Fruit fly (Drosophila melanogaster) whole organism, embryonic: ENCODE data around the gene HemK2.

Experiments used
- Asciz ChIP-seq: fragments of 200-800 bp; sonication (Bioruptor generic); optimal IDR thresholded peaks from 2 replicates; lab custom pipeline; 2017; ENCODE audit warnings: missing biosample characterization, mild to moderate bottlenecking, missing genetic modification characterization, missing genetic modification reagents
- Bgb ChIP-seq: fragments of 200-800 bp; sonication (Bioruptor generic); IDR thresholded peaks from 2 replicates; pipeline ENCODE4 v1.3.6; 2022; ENCODE audit warnings: missing biosample characterization, missing genetic modification characterization; ENCODE audit not compliant: partially characterized antibody
- CG10209 ChIP-seq: fragments of 200-800 bp; sonication (Bioruptor generic); optimal IDR thresholded peaks from 3 replicates; lab custom pipeline; 2017; ENCODE audit warnings: missing biosample characterization, mild to moderate bottlenecking, missing genetic modification characterization, missing genetic modification reagents
- CG10366 ChIP-seq: fragments of 200-800 bp; sonication (Bioruptor generic); IDR thresholded peaks from 2 replicates; pipeline ENCODE4 v1.3.6; 2022; ENCODE audit warnings: missing biosample characterization, missing genetic modification characterization
- CG10979 ChIP-seq: fragments of 200-800 bp; sonication (Bioruptor generic); optimal IDR thresholded peaks from 2 replicates; lab custom pipeline; 2018; ENCODE audit warnings: missing biosample characterization, mild to moderate bottlenecking, missing genetic modification characterization, moderate library complexity
- CG11398 ChIP-seq: fragments of 200-800 bp; sonication (Bioruptor generic); optimal IDR thresholded peaks from 2 replicates; lab custom pipeline; 2016; ENCODE audit warnings: missing biosample characterization, missing genetic modification characterization
- CG11456 ChIP-seq: fragments of 200-800 bp; sonication (Bioruptor generic); IDR thresholded peaks from 3 replicates; pipeline ENCODE4 v1.3.6; 2022; ENCODE audit warnings: missing biosample characterization, missing genetic modification characterization
- CG12236 ChIP-seq: fragments of 200-800 bp; sonication (Bioruptor generic); optimal IDR thresholded peaks from 2 replicates; lab custom pipeline; 2016; ENCODE audit warnings: missing biosample characterization, missing genetic modification characterization
- CG17568 ChIP-seq: fragments of 200-800 bp; sonication (Bioruptor generic); optimal IDR thresholded peaks from 2 replicates; lab custom pipeline; 2018; ENCODE audit warnings: missing biosample characterization, mild to moderate bottlenecking, missing genetic modification characterization, moderate library complexity
- CG17912 ChIP-seq: fragments of 200-800 bp; sonication (Bioruptor generic); optimal IDR thresholded peaks from 2 replicates; lab custom pipeline; 2018; ENCODE audit warnings: missing biosample characterization, mild to moderate bottlenecking, missing genetic modification characterization
- CG30020 ChIP-seq: fragments of 200-800 bp; optimal IDR thresholded peaks from 2 replicates; lab custom pipeline; 2019; ENCODE audit warnings: missing biosample characterization, mild to moderate bottlenecking, missing genetic modification characterization, moderate library complexity
- CG3163 ChIP-seq: fragments of 200-800 bp; sonication (Bioruptor generic); optimal IDR thresholded peaks from 3 replicates; lab custom pipeline; 2016; ENCODE audit warnings: missing biosample characterization, missing genetic modification characterization
- CG33557 ChIP-seq: fragments of 200-800 bp; sonication (Bioruptor generic); optimal IDR thresholded peaks from 2 replicates; lab custom pipeline; 2019; ENCODE audit warnings: missing biosample characterization, mild to moderate bottlenecking, missing genetic modification characterization, moderate library complexity
- CG34422 ChIP-seq: fragments of 200-800 bp; sonication (Bioruptor generic); IDR thresholded peaks from 3 replicates; pipeline ENCODE4 v1.3.6; 2022; ENCODE audit warnings: missing biosample characterization, missing genetic modification characterization
- CG3838 ChIP-seq: fragments of 200-800 bp; sonication (Bioruptor generic); optimal IDR thresholded peaks from 3 replicates; lab custom pipeline; 2016; ENCODE audit warnings: missing biosample characterization, missing genetic modification characterization
- CG3995 ChIP-seq: fragments of 200-800 bp; sonication (Bioruptor generic); optimal IDR thresholded peaks from 3 replicates; lab custom pipeline; 2016; ENCODE audit warnings: missing biosample characterization, missing genetic modification characterization
- CG4328 ChIP-seq: fragments of 200-800 bp; sonication (Bioruptor generic); optimal IDR thresholded peaks from 3 replicates; lab custom pipeline; 2017; ENCODE audit warnings: missing biosample characterization, missing genetic modification reagents, missing genetic modification characterization
- CG4424 ChIP-seq: fragments of 200-800 bp; sonication (Bioruptor generic); optimal IDR thresholded peaks from 3 replicates; lab custom pipeline; 2016; ENCODE audit warnings: missing biosample characterization, missing genetic modification characterization
- CG4707 ChIP-seq: fragments of 200-800 bp; sonication (Bioruptor generic); optimal IDR thresholded peaks from 2 replicates; lab custom pipeline; 2018; ENCODE audit warnings: missing biosample characterization, mild to moderate bottlenecking, missing genetic modification characterization, moderate library complexity
- CG6791 ChIP-seq: fragments of 200-800 bp; sonication (Bioruptor generic); IDR thresholded peaks from 3 replicates; pipeline ENCODE4 v1.3.6; 2022; ENCODE audit warnings: missing biosample characterization, missing genetic modification characterization; ENCODE audit not compliant: partially characterized antibody
- CG9797 ChIP-seq: fragments of 200-800 bp; sonication (Bioruptor generic); optimal IDR thresholded peaks from 3 replicates; lab custom pipeline; 2018; ENCODE audit warnings: missing biosample characterization, mild to moderate bottlenecking, missing genetic modification characterization
- CG9876 ChIP-seq: fragments of 200-800 bp; sonication (Bioruptor generic); optimal IDR thresholded peaks from 2 replicates; lab custom pipeline; 2016; ENCODE audit warnings: missing biosample characterization, missing genetic modification characterization
- CkIIα-i1 ChIP-seq: fragments of 200-800 bp; sonication (Bioruptor generic); IDR thresholded peaks from 2 replicates; pipeline ENCODE4 v1.3.6; 2022; ENCODE audit warnings: missing biosample characterization, missing genetic modification characterization
- Fer1 ChIP-seq: fragments of 200-800 bp; sonication (Bioruptor generic); optimal IDR thresholded peaks from 2 replicates; lab custom pipeline; 2017; ENCODE audit warnings: missing biosample characterization, mild to moderate bottlenecking, missing genetic modification characterization
- Hand ChIP-seq: fragments of 200-800 bp; sonication (Bioruptor generic); optimal IDR thresholded peaks from 2 replicates; lab custom pipeline; 2017; ENCODE audit warnings: mild to moderate bottlenecking, missing biosample characterization, missing genetic modification reagents, missing genetic modification characterization
- Hmx ChIP-seq: fragments of 200-800 bp; sonication (Bioruptor generic); optimal IDR thresholded peaks from 2 replicates; lab custom pipeline; 2016; ENCODE audit warnings: missing biosample characterization, missing genetic modification characterization
- Kr ChIP-seq: fragments of 200-800 bp; sonication (Bioruptor generic); optimal IDR thresholded peaks from 2 replicates; lab custom pipeline; 2017; ENCODE audit warnings: missing biosample characterization, mild to moderate bottlenecking, missing genetic modification characterization
- NK7.1 ChIP-seq: fragments of 200-800 bp; sonication (Bioruptor generic); optimal IDR thresholded peaks from 3 replicates; lab custom pipeline; 2016; ENCODE audit warnings: missing biosample characterization, missing genetic modification characterization
- Nf-YC ChIP-seq: fragments of 200-800 bp; optimal IDR thresholded peaks from 3 replicates; lab custom pipeline; 2019; ENCODE audit warnings: missing biosample characterization, mild to moderate bottlenecking, missing genetic modification characterization, moderate library complexity
- NfI ChIP-seq: fragments of 200-800 bp; sonication (Bioruptor generic); optimal IDR thresholded peaks from 3 replicates; lab custom pipeline; 2018; ENCODE audit warnings: missing biosample characterization, mild to moderate bottlenecking, missing genetic modification characterization, moderate library complexity
- Optix ChIP-seq: fragments of 200-800 bp; sonication (Bioruptor generic); IDR thresholded peaks from 3 replicates; pipeline ENCODE4 v1.3.6; 2022; ENCODE audit warnings: missing biosample characterization, missing genetic modification characterization
- Sry-δ ChIP-seq: fragments of 200-800 bp; sonication (Bioruptor generic); optimal IDR thresholded peaks from 2 replicates; lab custom pipeline; 2016; ENCODE audit warnings: missing biosample characterization, missing genetic modification characterization
- YL-1 ChIP-seq: fragments of 200-800 bp; sonication (Bioruptor generic); optimal IDR thresholded peaks from 3 replicates; lab custom pipeline; 2017; ENCODE audit warnings: missing biosample characterization, mild to moderate bottlenecking, missing genetic modification characterization
- ato ChIP-seq: fragments of 200-800 bp; sonication (Bioruptor generic); IDR thresholded peaks from 2 replicates; pipeline ENCODE4 v1.3.6; 2022; ENCODE audit warnings: missing biosample characterization, missing genetic modification characterization; ENCODE audit not compliant: partially characterized antibody
- bowl ChIP-seq: fragments of 200-800 bp; sonication (Bioruptor generic); IDR thresholded peaks from 2 replicates; pipeline ENCODE4 v1.3.6; 2022; ENCODE audit warnings: missing biosample characterization, missing genetic modification characterization
- crp ChIP-seq, 2 experiments: fragments of 200-800 bp; sonication (Bioruptor generic); optimal IDR thresholded peaks; 2 replicates in 1 of 2; 3 replicates in 1 of 2; lab custom pipeline; 2017; ENCODE audit warnings: missing biosample characterization in 2 of 2, missing genetic modification characterization in 2 of 2, mild to moderate bottlenecking in 1 of 2, moderate library complexity in 1 of 2
- dimm ChIP-seq: fragments of 200-800 bp; sonication (Bioruptor generic); IDR thresholded peaks from 2 replicates; pipeline ENCODE4 v1.3.6; 2022; ENCODE audit warnings: missing biosample characterization, missing genetic modification characterization
- dmrt11E ChIP-seq: fragments of 200-800 bp; sonication (Bioruptor generic); optimal IDR thresholded peaks from 3 replicates; lab custom pipeline; 2018; ENCODE audit warnings: missing biosample characterization, mild to moderate bottlenecking, missing genetic modification characterization, moderate library complexity
- ewg ChIP-seq: fragments of 200-800 bp; sonication (Bioruptor generic); optimal IDR thresholded peaks from 3 replicates; lab custom pipeline; 2017; ENCODE audit warnings: mild to moderate bottlenecking, missing biosample characterization, missing genetic modification reagents, missing genetic modification characterization
- exex ChIP-seq: fragments of 200-800 bp; sonication (Bioruptor generic); optimal IDR thresholded peaks from 4 replicates; lab custom pipeline; 2018; ENCODE audit warnings: missing biosample characterization, mild to moderate bottlenecking, missing genetic modification characterization, moderate library complexity
- fd3F ChIP-seq: fragments of 200-800 bp; sonication (Bioruptor generic); optimal IDR thresholded peaks from 2 replicates; lab custom pipeline; 2018; ENCODE audit warnings: missing biosample characterization, mild to moderate bottlenecking, missing genetic modification characterization, moderate library complexity
- grn ChIP-seq: fragments of 200-800 bp; sonication (Bioruptor generic); optimal IDR thresholded peaks from 3 replicates; lab custom pipeline; 2017; ENCODE audit warnings: missing biosample characterization, missing genetic modification characterization
- lola ChIP-seq, 3 experiments: fragments of >200 bp in 2 of 3; fragments of 200-800 bp in 1 of 3; sonication (Bioruptor generic) in 1 of 3; optimal IDR thresholded peaks; 2 replicates each; lab custom pipeline; 2017 to 2019; ENCODE audit warnings: missing biosample characterization in 3 of 3, missing genetic modification characterization in 3 of 3, mild to moderate bottlenecking in 1 of 3, moderate library complexity in 1 of 3
- lov ChIP-seq, 2 experiments: fragments of 200-800 bp in 1 of 2; fragments of >200 bp in 1 of 2; sonication (Bioruptor generic) in 1 of 2; IDR thresholded peaks in 1 of 2; optimal IDR thresholded peaks in 1 of 2; 2 replicates in 1 of 2; 3 replicates in 1 of 2; pipeline versions ENCODE4 v1.3.6 to Lab custom; 2017 to 2022; ENCODE audit warnings: missing biosample characterization in 1 of 2, missing genetic modification characterization in 1 of 2
- mam ChIP-seq: fragments of 200-800 bp; sonication (Bioruptor generic); optimal IDR thresholded peaks from 3 replicates; lab custom pipeline; 2016; ENCODE audit warnings: missing biosample characterization, missing genetic modification characterization
- phol ChIP-seq: fragments of 200-800 bp; sonication (Bioruptor generic); optimal IDR thresholded peaks from 3 replicates; lab custom pipeline; 2018; ENCODE audit warnings: missing biosample characterization, mild to moderate bottlenecking, missing genetic modification characterization, moderate library complexity
- wor ChIP-seq: fragments of 200-800 bp; sonication (Bioruptor generic); IDR thresholded peaks from 2 replicates; pipeline ENCODE4 v1.3.6; 2022; ENCODE audit warnings: missing biosample characterization, missing genetic modification characterization
- yki ChIP-seq: fragments of >200 bp; optimal IDR thresholded peaks from 3 replicates; lab custom pipeline; 2018

Gene HemK2

DNA sequence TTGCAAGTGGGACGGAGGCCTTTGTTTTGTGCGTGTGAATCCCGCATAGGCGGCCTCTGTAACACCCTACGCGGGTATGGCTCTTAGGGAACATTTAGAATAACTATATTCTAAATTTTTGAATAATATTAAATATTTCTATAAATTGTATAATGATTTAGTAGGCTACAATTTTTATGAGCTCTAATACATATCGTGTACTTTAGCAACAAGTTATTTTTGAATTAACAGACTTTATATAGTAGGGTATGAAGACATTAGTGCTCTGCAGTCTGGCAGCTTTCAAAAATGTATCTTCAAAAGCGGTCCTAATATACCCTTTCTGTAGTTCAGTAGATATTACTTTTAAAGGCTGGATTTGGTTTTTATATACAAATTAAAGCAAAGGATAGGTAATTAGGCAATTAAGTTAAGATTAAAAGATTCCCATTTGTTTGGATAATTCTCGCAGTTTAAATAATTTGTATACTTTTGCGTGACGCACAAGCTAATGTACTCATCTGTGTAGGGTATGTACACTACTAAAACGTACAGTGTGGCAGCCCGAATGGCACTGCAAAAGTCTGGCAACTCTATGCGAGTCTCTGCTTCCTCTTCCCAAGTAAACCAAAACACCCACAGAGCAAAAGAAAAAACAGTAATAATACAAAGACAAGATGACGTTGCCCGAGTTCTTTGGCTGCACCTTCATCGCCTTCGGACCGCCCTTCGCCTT, 6.3 kb upstream of the HemK2 start, which contains the start of the genes Snx21 and aph-1 (continued):
- TF ChIP-seq mam (GFP tag; lab: Kevin White, UChicago) (peak; percentile 94), grn (GFP tag; lab: Kevin White, UChicago) (peak; percentile 25), NfI (GFP tag; lab: Kevin White, UChicago) (peak; percentile 91), crp (GFP tag; optimal IDR thresholded peaks at IDR 0.05; lab: Kevin White, UChicago) (peak in 1 of 2 experiments; percentile 54), CkIIα-i1 (GFP tag; lab: Robert Waterston, UW) (no peak), ato (GFP tag; lab: Robert Waterston, UW) (no peak), CG3838 (GFP tag; lab: Kevin White, UChicago) (peak; percentile 59), dimm (GFP tag; lab: Robert Waterston, UW) (no peak), CG4707 (GFP tag; lab: Kevin White, UChicago) (peak; percentile 51), CG34422 (GFP tag; lab: Robert Waterston, UW) (peak; percentile 91), CG9876 (GFP tag; lab: Kevin White, UChicago) (peak; percentile 82), CG30020 (peak; percentile 79), Hand (GFP tag; lab: Kevin White, UChicago) (peak; percentile 88), CG11398 (GFP tag; lab: Kevin White, UChicago) (peak; percentile 73), NK7.1 (GFP tag; lab: Kevin White, UChicago) (peak; percentile 63), CG3995 (GFP tag; lab: Kevin White, UChicago) (peak; percentile 18), Bgb (GFP tag; lab: Robert Waterston, UW) (no peak; the same call in 1 of the 2 replicates), Hmx (peak; percentile 77), bowl (peak; percentile 33; the same call in 1 of the 2 replicates), ewg (GFP tag; lab: Kevin White, UChicago) (peak; percentile 83), CG10979 (tag; lab: Kevin White, UChicago) (peak; percentile 91), CG10209 (GFP tag; lab: Kevin White, UChicago) (peak; percentile 92), exex (tag; lab: Kevin White, UChicago) (peak; percentile 77), lov (optimal IDR thresholded peaks at IDR 0.05; lab: Kevin White, UChicago) (no peak), lov (GFP tag; IDR thresholded peaks at IDR 0.05; lab: Robert Waterston, UW) (0 out of 3 replicates have a peak, but pooled peaks have one; percentile 56), lola (GFP tag; optimal IDR thresholded peaks at IDR 0.05; lab: Kevin White, UChicago) (peak in 1 of 3 experiments; percentile 93), CG17912 (GFP tag; lab: Kevin White, UChicago) (peak; percentile 77), dmrt11E (tag; lab: Kevin White, UChicago) (peak; percentile 92), CG4328 (GFP tag; lab: Kevin White, UChicago) (peak; percentile 93), CG12236 (GFP tag; lab: Kevin White, UChicago) (peak; percentile 54), Asciz (GFP tag; lab: Kevin White, UChicago) (peak; percentile 84), YL-1 (peak; percentile 80), CG6791 (GFP tag; lab: Robert Waterston, UW) (no peak), Nf-YC (peak; percentile 87), CG11456 (GFP tag; lab: Robert Waterston, UW) (peak; percentile 88), CG3163 (GFP tag; lab: Kevin White, UChicago) (peak; percentile 69), CG33557 (peak; percentile 88), phol (tag; lab: Kevin White, UChicago) (peak; percentile 93), fd3F (GFP tag; lab: Kevin White, UChicago) (peak; percentile 88), Kr (GFP tag; lab: Kevin White, UChicago) (no peak), CG10366 (peak; percentile 85), Sry-δ (peak; percentile 67), Fer1 (GFP tag; lab: Kevin White, UChicago) (peak; percentile 93), CG9797 (GFP tag; lab: Kevin White, UChicago) (peak; percentile 13), yki (lab: Kevin White, UChicago) (peak; percentile 47), wor (GFP tag; lab: Robert Waterston, UW) (peak; percentile 75), CG17568 (no peak), CG4424 (GFP tag; lab: Kevin White, UChicago) (peak; percentile 93), Optix (peak; percentile 78; the same call in 2 of the 3 replicates)
